Worm (Caenorhabditis elegans): ENCODE results near the gene F11D5.6.

F11D5.6 gene

DNA sequence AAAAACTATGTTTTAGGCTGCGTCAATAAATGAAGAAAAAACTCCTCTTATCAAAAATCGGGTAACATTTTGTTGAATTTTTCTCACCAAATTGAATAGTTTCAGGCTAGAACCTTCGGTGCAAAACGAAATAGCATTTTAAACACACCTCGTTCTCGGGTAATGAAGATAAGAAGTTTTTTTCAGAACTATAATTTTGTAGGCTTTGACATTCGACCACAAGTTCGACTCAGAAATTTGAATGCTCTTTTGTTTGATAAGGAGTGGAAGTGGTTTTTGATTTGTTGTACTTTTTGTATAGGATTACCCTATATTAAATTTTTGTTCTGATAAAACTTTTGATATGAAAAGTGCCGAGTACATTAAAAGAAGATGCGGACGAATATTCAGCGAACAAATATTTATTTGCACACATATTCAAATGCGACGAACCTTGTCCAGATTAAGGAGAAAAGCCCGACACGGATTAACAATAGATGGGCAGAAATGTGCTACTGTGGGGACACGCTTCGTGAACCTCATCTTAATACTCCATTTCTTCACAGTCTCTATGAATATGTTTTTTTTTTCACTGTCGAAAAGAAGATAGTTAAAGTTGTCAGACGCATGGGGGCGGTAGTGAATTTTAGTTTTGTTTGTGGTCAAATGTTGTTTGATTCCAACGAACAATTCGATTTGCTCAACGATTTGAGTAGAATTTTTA, 19.3 kb downstream of the F11D5.6 start:
- TF ChIP-seq daf-16 (GFP tag; optimal IDR thresholded peaks at IDR 0.05) (no peak), daf-16 (tag; optimal IDR thresholded peaks at IDR 0.05) (peak; percentile 42), nhr-48 (tag; optimal IDR thresholded peaks at IDR 0.05) (peak; percentile 10), hlh-11 (tag; optimal IDR thresholded peaks at IDR 0.05) (peak; percentile 51), pqm-1 (tag; optimal IDR thresholded peaks at IDR 0.05) (peak; percentile 74), dmd-6 (GFP tag; IDR thresholded peaks at IDR 0.05) (peak; percentile 94), madf-5 (GFP tag; IDR thresholded peaks at IDR 0.05) (no peak), madf-9 (GFP tag; conservative IDR thresholded peaks at IDR 0.05) (no peak), nhr-28 (tag; optimal IDR thresholded peaks at IDR 0.05) (peak; percentile 86), php-3 (GFP tag; IDR thresholded peaks at IDR 0.05) (no peak), snpc-1.2 (GFP tag; IDR thresholded peaks at IDR 0.05) (no peak), spr-3 (GFP tag; optimal IDR thresholded peaks at IDR 0.05) (no peak), F37D6.2 (tag; optimal IDR thresholded peaks at IDR 0.05) (no peak), tra-1 (GFP tag; IDR thresholded peaks at IDR 0.05) (no peak), zip-2 (tag; optimal IDR thresholded peaks at IDR 0.05) (no peak), F49E8.2 (tag; optimal IDR thresholded peaks at IDR 0.05; ENCODE audit: borderline replicate concordance) (no peak), nhr-77 (tag; optimal IDR thresholded peaks at IDR 0.05) (peak; percentile 42), dve-1 (tag; optimal IDR thresholded peaks at IDR 0.05; ENCODE audit: insufficient read depth) (peak; percentile 57)

DNA sequence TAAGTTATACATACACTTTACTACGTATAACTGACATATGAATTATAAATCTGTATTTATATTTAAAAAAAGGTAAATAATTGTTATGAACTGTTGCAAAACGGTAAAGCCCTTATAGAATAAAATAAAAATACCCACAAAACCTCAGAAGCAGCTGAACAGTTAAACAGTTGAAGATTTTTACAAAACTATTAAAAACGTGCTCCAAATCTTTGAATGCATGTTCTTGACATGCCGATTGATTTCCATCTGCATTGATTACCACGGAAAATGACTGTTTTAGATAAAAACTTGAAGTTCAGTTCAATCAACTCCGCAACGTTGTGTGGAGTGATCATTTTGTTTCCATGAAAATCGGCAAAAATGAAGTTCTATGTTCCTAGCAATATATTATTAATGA, 22.0 kb downstream of the F11D5.6 start, which contains the start of gene F11D5.7:
TSS of gene F11D5.7 (plus strand) at position 301 of the 400 bp plus-strand sequence.
- TF ChIP-seq dmd-6 (GFP tag; IDR thresholded peaks at IDR 0.05) (0 out of 2 replicates have a peak, but pooled peaks have one; percentile 8), duxl-1 (tag; optimal IDR thresholded peaks at IDR 0.05; ENCODE audit: poor library complexity) (no peak), daf-19 (GFP tag; conservative IDR thresholded peaks at IDR 0.05) (no peak), cey-2 (tag; optimal IDR thresholded peaks at IDR 0.05; ENCODE audit: borderline replicate concordance, insufficient read depth) (no peak), Y5F2A.4 (GFP tag; optimal IDR thresholded peaks at IDR 0.05) (no peak), lin-13 (GFP tag; optimal IDR thresholded peaks at IDR 0.05) (no peak), snpc-1.2 (GFP tag; IDR thresholded peaks at IDR 0.05) (no peak)

DNA sequence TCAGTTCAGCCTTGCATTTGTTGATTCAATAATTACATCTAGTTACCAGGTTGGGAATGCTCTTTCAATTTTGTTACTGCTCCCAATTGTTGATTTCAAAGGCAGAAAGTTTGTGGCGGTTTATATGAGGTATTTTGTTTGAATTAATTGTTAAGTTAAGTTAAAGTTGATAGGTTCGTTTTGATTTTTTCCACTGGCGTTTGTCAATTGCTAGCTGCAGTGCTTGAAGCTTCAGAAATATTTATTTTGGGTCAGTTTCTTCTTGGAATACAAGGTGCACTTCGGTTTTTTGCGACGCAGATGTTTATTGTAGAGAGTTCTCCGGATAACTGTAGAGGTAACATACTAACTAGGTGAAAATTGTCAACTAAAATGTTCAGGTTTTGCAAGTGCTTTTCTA, 24.3 kb downstream of the F11D5.6 start, which contains the start of gene F11D5.5:
TSS of gene F11D5.5 (plus strand) at position 301 of the 400 bp plus-strand sequence.
- no peak for TF ChIP-seq php-3 (GFP tag; IDR thresholded peaks at IDR 0.05)
- no peak for TF ChIP-seq lin-1 (GFP tag; IDR thresholded peaks at IDR 0.05)
- no peak for TF ChIP-seq fos-1 (tag; optimal IDR thresholded peaks at IDR 0.05)
- no peak for TF ChIP-seq skn-1 (tag; optimal IDR thresholded peaks at IDR 0.05)

DNA sequence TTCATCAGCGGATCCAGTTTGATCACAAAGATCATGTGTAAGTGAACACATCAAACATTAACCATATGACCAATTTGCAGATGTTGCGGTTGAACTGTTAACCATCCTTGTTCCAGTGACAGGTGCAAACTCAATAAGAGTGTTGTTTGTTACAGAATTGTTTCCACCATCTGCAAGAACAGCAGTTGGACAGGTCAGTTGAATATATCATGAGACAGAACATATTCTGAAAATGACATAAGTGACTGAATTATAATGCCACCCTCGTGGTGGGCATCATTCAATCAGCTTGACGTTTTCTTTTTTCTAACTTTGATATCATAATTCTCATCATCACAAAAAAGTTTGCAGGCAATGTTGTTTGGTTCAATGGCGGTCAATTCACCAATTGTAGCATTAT, 25.5 kb downstream of the F11D5.6 start:
- TF ChIP-seq daf-12 (tag; optimal IDR thresholded peaks at IDR 0.05) = no peak
- TF ChIP-seq dmd-6 (GFP tag; IDR thresholded peaks at IDR 0.05) = peak; percentile 66

DNA sequence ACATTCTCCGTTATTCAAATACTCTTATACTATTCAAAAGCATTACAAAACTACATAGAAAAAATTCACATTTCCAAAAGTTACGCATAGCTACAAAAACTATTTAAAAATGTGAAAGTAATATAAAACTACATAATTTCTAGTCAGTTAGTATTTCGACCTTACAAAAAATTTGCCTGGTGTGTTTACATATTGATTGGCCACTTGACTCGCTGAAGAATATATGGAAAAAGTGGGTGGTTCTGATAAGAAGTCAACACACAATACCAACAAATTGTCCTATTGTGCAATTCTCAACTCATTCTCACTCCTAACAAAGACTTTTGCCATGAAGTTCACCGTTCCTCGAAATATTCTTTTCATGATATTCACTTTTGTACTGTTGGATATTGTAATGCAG, 27.5 kb downstream of the F11D5.6 start, which contains the start of gene K09C4.1:
TSS of gene K09C4.1 (plus strand) at position 301 of the 400 bp plus-strand sequence.
- TF ChIP-seq nhr-28 (tag; optimal IDR thresholded peaks at IDR 0.05) = peak; percentile 26
- no peak for TF ChIP-seq hif-1 (tag; optimal IDR thresholded peaks at IDR 0.05)
- TF ChIP-seq skn-1 (tag; optimal IDR thresholded peaks at IDR 0.05) = no peak
- no peak for TF ChIP-seq dpl-1 (GFP tag; optimal IDR thresholded peaks at IDR 0.05)
- TF ChIP-seq jun-1 (tag; optimal IDR thresholded peaks at IDR 0.05) = no peak
- TF ChIP-seq nhr-6 (tag; optimal IDR thresholded peaks at IDR 0.05) = no peak
- no peak for TF ChIP-seq daf-16 (GFP tag; optimal IDR thresholded peaks at IDR 0.05)
- TF ChIP-seq daf-16 (tag; optimal IDR thresholded peaks at IDR 0.05) = peak; percentile 46

All from whole organism, L4 larva.